Fruit fly (Drosophila melanogaster) whole organism, embryonic: ENCODE results near the gene Shmt.
A peak's percentile ranks its signal among the peaks of the same experiment; 100 is the strongest.

Source experiments
- ATbp ChIP-seq: fragments of 200-800 bp; sonication (Bioruptor generic); optimal IDR thresholded peaks from 2 replicates; lab custom pipeline; 2017; ENCODE audit warnings: missing biosample characterization, mild to moderate bottlenecking, missing genetic modification characterization, missing genetic modification reagents
- Aef1 ChIP-seq: fragments of 200-800 bp; sonication (Bioruptor generic); IDR thresholded peaks from 3 replicates; pipeline ENCODE4 v1.3.6; 2022; ENCODE audit warnings: missing biosample characterization, missing genetic modification characterization
- CG10654 ChIP-seq: fragments of 200-800 bp; sonication (Bioruptor generic); optimal IDR thresholded peaks from 2 replicates; lab custom pipeline; 2016; ENCODE audit warnings: missing biosample characterization, missing genetic modification characterization
- CG10959 ChIP-seq: fragments of 200-800 bp; sonication (Bioruptor generic); IDR thresholded peaks from 2 replicates; pipeline ENCODE4 v1.3.6; 2022; ENCODE audit warnings: missing biosample characterization, missing genetic modification characterization
- CG13287 ChIP-seq: fragments of 200-800 bp; sonication (Bioruptor generic); IDR thresholded peaks from 2 replicates; pipeline ENCODE4 v1.3.6; 2022; ENCODE audit warnings: missing biosample characterization, missing genetic modification characterization; ENCODE audit not compliant: partially characterized antibody
- CG14667 ChIP-seq: fragments of 200-800 bp; sonication (Bioruptor generic); IDR thresholded peaks from 2 replicates; pipeline ENCODE4 v1.3.6; 2022; ENCODE audit warnings: missing biosample characterization, missing genetic modification characterization
- CG14965 ChIP-seq: fragments of 200-800 bp; sonication (Bioruptor generic); optimal IDR thresholded peaks from 2 replicates; lab custom pipeline; 2016; ENCODE audit warnings: missing biosample characterization, missing genetic modification characterization, borderline replicate concordance
- CG17829 ChIP-seq: fragments of 200-800 bp; optimal IDR thresholded peaks from 2 replicates; lab custom pipeline; 2019; ENCODE audit warnings: missing biosample characterization, mild to moderate bottlenecking, missing genetic modification characterization, moderate library complexity
- CG18764 ChIP-seq: fragments of 200-800 bp; sonication (Bioruptor generic); optimal IDR thresholded peaks from 3 replicates; lab custom pipeline; 2016; ENCODE audit warnings: missing biosample characterization, missing genetic modification characterization
- CG2116 ChIP-seq: fragments of 200-800 bp; sonication (Bioruptor generic); optimal IDR thresholded peaks from 3 replicates; lab custom pipeline; 2018; ENCODE audit warnings: missing biosample characterization, mild to moderate bottlenecking, missing genetic modification characterization
- CG2202 ChIP-seq: fragments of 200-800 bp; sonication (Bioruptor generic); optimal IDR thresholded peaks from 2 replicates; lab custom pipeline; 2018; ENCODE audit warnings: missing biosample characterization, mild to moderate bottlenecking, missing genetic modification characterization
- CG30020 ChIP-seq: fragments of 200-800 bp; optimal IDR thresholded peaks from 2 replicates; lab custom pipeline; 2019; ENCODE audit warnings: missing biosample characterization, mild to moderate bottlenecking, missing genetic modification characterization, moderate library complexity
- CG4282 ChIP-seq: fragments of 200-800 bp; sonication (Bioruptor generic); optimal IDR thresholded peaks from 2 replicates; lab custom pipeline; 2016; ENCODE audit warnings: missing biosample characterization, missing genetic modification characterization
- CG4328 ChIP-seq: fragments of 200-800 bp; sonication (Bioruptor generic); optimal IDR thresholded peaks from 3 replicates; lab custom pipeline; 2017; ENCODE audit warnings: missing biosample characterization, missing genetic modification reagents, missing genetic modification characterization
- CG6791 ChIP-seq: fragments of 200-800 bp; sonication (Bioruptor generic); IDR thresholded peaks from 3 replicates; pipeline ENCODE4 v1.3.6; 2022; ENCODE audit warnings: missing biosample characterization, missing genetic modification characterization; ENCODE audit not compliant: partially characterized antibody
- CG7963 ChIP-seq: fragments of 200-800 bp; sonication (Bioruptor generic); IDR thresholded peaks from 3 replicates; pipeline ENCODE4 v1.3.6; 2022; ENCODE audit warnings: missing biosample characterization, missing genetic modification characterization; ENCODE audit not compliant: partially characterized antibody
- CG8924 ChIP-seq: fragments of 200-800 bp; optimal IDR thresholded peaks from 3 replicates; lab custom pipeline; 2019; ENCODE audit warnings: missing biosample characterization, mild to moderate bottlenecking, missing genetic modification characterization, moderate library complexity
- Chrac-16 ChIP-seq: fragments of 200-800 bp; sonication (Bioruptor generic); optimal IDR thresholded peaks from 3 replicates; lab custom pipeline; 2016; ENCODE audit warnings: missing biosample characterization, missing genetic modification characterization
- Dek ChIP-seq: fragments of 200-800 bp; sonication (Bioruptor generic); optimal IDR thresholded peaks from 3 replicates; lab custom pipeline; 2019; ENCODE audit warnings: missing biosample characterization, mild to moderate bottlenecking, missing genetic modification characterization, moderate library complexity
- Dll ChIP-seq: fragments of 200-800 bp; sonication (Bioruptor generic); IDR thresholded peaks from 4 replicates; pipeline ENCODE4 v1.3.6; 2022; ENCODE audit warnings: missing biosample characterization, missing genetic modification characterization; ENCODE audit not compliant: partially characterized antibody
- Fer1 ChIP-seq: fragments of 200-800 bp; sonication (Bioruptor generic); optimal IDR thresholded peaks from 2 replicates; lab custom pipeline; 2017; ENCODE audit warnings: missing biosample characterization, mild to moderate bottlenecking, missing genetic modification characterization
- HLH3B ChIP-seq: fragments of 200-800 bp; sonication (Bioruptor generic); IDR thresholded peaks from 2 replicates; pipeline ENCODE4 v1.3.6; 2022; ENCODE audit warnings: missing biosample characterization, missing genetic modification characterization
- HmgZ ChIP-seq: fragments of 200-800 bp; sonication (Bioruptor generic); optimal IDR thresholded peaks from 2 replicates; lab custom pipeline; 2018; ENCODE audit warnings: missing biosample characterization, mild to moderate bottlenecking, missing genetic modification characterization
- Hr3 ChIP-seq: fragments of 200-800 bp; sonication (Bioruptor generic); optimal IDR thresholded peaks from 3 replicates; lab custom pipeline; 2016; ENCODE audit warnings: missing biosample characterization, missing genetic modification characterization
- Hr39 ChIP-seq: fragments of >200 bp; optimal IDR thresholded peaks from 2 replicates; lab custom pipeline; 2017
- Kr ChIP-seq: fragments of 200-800 bp; sonication (Bioruptor generic); optimal IDR thresholded peaks from 2 replicates; lab custom pipeline; 2017; ENCODE audit warnings: missing biosample characterization, mild to moderate bottlenecking, missing genetic modification characterization
- Oli ChIP-seq: fragments of 200-800 bp; sonication (Bioruptor generic); optimal IDR thresholded peaks from 2 replicates; lab custom pipeline; 2018; ENCODE audit warnings: missing biosample characterization, mild to moderate bottlenecking, missing genetic modification characterization, moderate library complexity
- Usf ChIP-seq: fragments of 200-800 bp; sonication (Bioruptor generic); optimal IDR thresholded peaks from 2 replicates; lab custom pipeline; 2017; ENCODE audit warnings: missing genotype, missing biosample characterization, missing genetic modification characterization
- Xrp1 ChIP-seq: fragments of 200-800 bp; sonication (Bioruptor generic); IDR thresholded peaks from 2 replicates; pipeline ENCODE4 v1.3.6; 2022; ENCODE audit warnings: missing biosample characterization, missing genetic modification characterization
- amos ChIP-seq: fragments of 200-800 bp; sonication (Bioruptor generic); IDR thresholded peaks from 2 replicates; pipeline ENCODE4 v1.3.6; 2022; ENCODE audit warnings: missing biosample characterization, missing genetic modification characterization; ENCODE audit not compliant: partially characterized antibody
- bowl ChIP-seq: fragments of 200-800 bp; sonication (Bioruptor generic); IDR thresholded peaks from 2 replicates; pipeline ENCODE4 v1.3.6; 2022; ENCODE audit warnings: missing biosample characterization, missing genetic modification characterization
- crp ChIP-seq, 2 experiments: fragments of 200-800 bp; sonication (Bioruptor generic); optimal IDR thresholded peaks; 2 replicates in 1 of 2; 3 replicates in 1 of 2; lab custom pipeline; 2017; ENCODE audit warnings: missing biosample characterization in 2 of 2, missing genetic modification characterization in 2 of 2, mild to moderate bottlenecking in 1 of 2, moderate library complexity in 1 of 2
- da ChIP-seq: fragments of 200-800 bp; sonication (Bioruptor generic); optimal IDR thresholded peaks from 2 replicates; lab custom pipeline; 2016; ENCODE audit warnings: missing biosample characterization, missing genetic modification characterization
- dimm ChIP-seq: fragments of 200-800 bp; sonication (Bioruptor generic); IDR thresholded peaks from 2 replicates; pipeline ENCODE4 v1.3.6; 2022; ENCODE audit warnings: missing biosample characterization, missing genetic modification characterization
- dmrt11E ChIP-seq: fragments of 200-800 bp; sonication (Bioruptor generic); optimal IDR thresholded peaks from 3 replicates; lab custom pipeline; 2018; ENCODE audit warnings: missing biosample characterization, mild to moderate bottlenecking, missing genetic modification characterization, moderate library complexity
- fd102C ChIP-seq: fragments of 200-800 bp; sonication (Bioruptor generic); optimal IDR thresholded peaks from 2 replicates; lab custom pipeline; 2018; ENCODE audit warnings: missing biosample characterization, mild to moderate bottlenecking, missing genetic modification characterization, moderate library complexity
- ftz-f1 ChIP-seq: fragments of 200-800 bp; sonication (Bioruptor generic); optimal IDR thresholded peaks from 2 replicates; lab custom pipeline; 2016; ENCODE audit warnings: missing biosample characterization, missing genetic modification characterization
- gcm2 ChIP-seq: fragments of 200-800 bp; sonication (Bioruptor generic); optimal IDR thresholded peaks from 2 replicates; lab custom pipeline; 2016; ENCODE audit warnings: missing biosample characterization, missing genetic modification characterization
- lov ChIP-seq, 2 experiments: fragments of 200-800 bp in 1 of 2; fragments of >200 bp in 1 of 2; sonication (Bioruptor generic) in 1 of 2; IDR thresholded peaks in 1 of 2; optimal IDR thresholded peaks in 1 of 2; 2 replicates in 1 of 2; 3 replicates in 1 of 2; pipeline versions ENCODE4 v1.3.6 to Lab custom; 2017 to 2022; ENCODE audit warnings: missing biosample characterization in 1 of 2, missing genetic modification characterization in 1 of 2
- mld ChIP-seq: fragments of 200-800 bp; sonication (Bioruptor generic); IDR thresholded peaks from 3 replicates; pipeline ENCODE4 v1.3.6; 2022; ENCODE audit warnings: missing biosample characterization, missing genetic modification characterization; ENCODE audit not compliant: partially characterized antibody
- pzg ChIP-seq: fragments of 200-800 bp; sonication (Bioruptor generic); optimal IDR thresholded peaks from 3 replicates; lab custom pipeline; 2018; ENCODE audit warnings: missing biosample characterization, mild to moderate bottlenecking, missing genetic modification characterization, moderate library complexity
- run ChIP-seq: fragments of 200-800 bp; sonication (Bioruptor generic); optimal IDR thresholded peaks from 3 replicates; lab custom pipeline; 2018; ENCODE audit warnings: missing biosample characterization, mild to moderate bottlenecking, missing genetic modification characterization
- sim ChIP-seq: fragments of 200-800 bp; sonication (Bioruptor generic); IDR thresholded peaks from 2 replicates; pipeline ENCODE4 v1.3.6; 2022; ENCODE audit warnings: missing biosample characterization, missing genetic modification characterization
- slou ChIP-seq: fragments of 200-800 bp; sonication (Bioruptor generic); optimal IDR thresholded peaks from 3 replicates; lab custom pipeline; 2016; ENCODE audit warnings: missing biosample characterization, missing genetic modification characterization
- sob ChIP-seq: fragments of 200-800 bp; sonication (Bioruptor generic); IDR thresholded peaks from 2 replicates; pipeline ENCODE4 v1.3.6; 2022; ENCODE audit warnings: missing biosample characterization, missing genetic modification characterization
- tap ChIP-seq: fragments of 200-800 bp; optimal IDR thresholded peaks from 3 replicates; lab custom pipeline; 2019; ENCODE audit warnings: missing biosample characterization, mild to moderate bottlenecking, missing genetic modification characterization, moderate library complexity
- ttk ChIP-seq: fragments of 200-800 bp; sonication (Bioruptor generic); IDR thresholded peaks from 2 replicates; pipeline ENCODE4 v2.1.2; 2022; ENCODE audit warnings: missing biosample characterization, missing genetic modification characterization
- twi ChIP-seq: fragments of 200-800 bp; optimal IDR thresholded peaks from 2 replicates; lab custom pipeline; 2019; ENCODE audit warnings: missing biosample characterization, mild to moderate bottlenecking, missing genetic modification characterization, moderate library complexity
- yki ChIP-seq: fragments of >200 bp; optimal IDR thresholded peaks from 3 replicates; lab custom pipeline; 2018

The Shmt gene

DNA sequence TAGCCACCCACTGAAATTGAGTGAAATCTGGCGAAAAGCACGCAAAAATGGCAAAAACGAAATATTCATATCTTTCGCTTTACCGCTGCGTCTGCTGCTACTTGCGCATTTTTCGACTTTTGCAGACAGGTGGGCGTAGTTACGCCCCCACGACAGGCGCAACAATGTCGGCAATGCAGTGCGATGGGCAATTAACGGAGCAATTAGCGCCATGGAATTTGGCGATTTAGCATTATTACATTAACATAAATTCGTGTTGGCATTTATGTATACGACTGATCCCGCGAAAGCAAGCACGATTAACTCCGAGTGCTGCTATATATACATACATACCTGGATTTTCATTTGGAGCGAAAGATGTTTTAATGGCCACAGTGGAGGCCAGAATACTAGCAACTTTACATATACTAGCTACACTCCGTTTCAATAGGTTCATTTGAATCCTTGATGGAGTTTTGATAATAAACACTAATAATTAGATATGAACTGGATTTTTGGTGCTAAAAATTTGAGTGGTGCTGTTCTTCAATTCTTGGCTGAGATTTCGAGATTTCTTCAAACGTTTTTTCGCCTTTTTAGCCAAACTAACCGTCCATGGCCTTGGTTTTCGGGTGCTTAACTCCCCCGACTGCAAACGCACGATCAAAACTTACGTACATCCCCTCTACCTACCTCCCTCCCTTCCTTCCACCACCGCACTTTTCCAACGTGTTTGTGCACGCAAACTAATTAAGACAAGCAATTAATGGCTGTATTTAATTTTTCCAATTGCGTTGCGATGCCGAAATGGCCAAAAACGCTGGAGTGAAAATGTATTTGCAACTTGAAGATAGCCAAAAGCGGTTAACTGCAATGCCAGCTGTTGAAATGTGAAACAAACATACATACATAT lies 19.5 kb downstream of the Shmt start (continued):
- no peak for TF ChIP-seq Chrac-16 (GFP tag; lab: Kevin White, UChicago)
- TF ChIP-seq fd102C (GFP tag; lab: Kevin White, UChicago): no peak
- no peak for TF ChIP-seq Usf (GFP tag; lab: Kevin White, UChicago)
- no peak for TF ChIP-seq CG13287 (GFP tag; lab: Robert Waterston, UW)
- no peak for TF ChIP-seq HmgZ (tag; lab: Kevin White, UChicago)
- no peak for TF ChIP-seq CG30020
- peak; percentile 33; the same call in 1 of the 2 replicates for TF ChIP-seq Xrp1
- no peak for TF ChIP-seq CG6791 (GFP tag; lab: Robert Waterston, UW)
- no peak for TF ChIP-seq dimm (GFP tag; lab: Robert Waterston, UW)
- TF ChIP-seq pzg: no peak
- TF ChIP-seq Kr (GFP tag; lab: Kevin White, UChicago): no peak
- TF ChIP-seq twi: no peak
- TF ChIP-seq dmrt11E (tag; lab: Kevin White, UChicago): peak; percentile 1
- TF ChIP-seq CG2116: no peak
- TF ChIP-seq Dll (GFP tag; lab: Robert Waterston, UW): no peak
- TF ChIP-seq Aef1: peak; percentile 26; the same call in 1 of the 3 replicates
- TF ChIP-seq yki (lab: Kevin White, UChicago): no peak
- TF ChIP-seq slou (GFP tag; lab: Kevin White, UChicago): no peak
- TF ChIP-seq CG17829 (tag; lab: Kevin White, UChicago): no peak
- no peak for TF ChIP-seq Oli (tag; lab: Kevin White, UChicago)
- TF ChIP-seq Fer1 (GFP tag; lab: Kevin White, UChicago): no peak
- no peak for TF ChIP-seq lov (optimal IDR thresholded peaks at IDR 0.05; lab: Kevin White, UChicago)
- TF ChIP-seq lov (GFP tag; IDR thresholded peaks at IDR 0.05; lab: Robert Waterston, UW): no peak
- no peak for TF ChIP-seq sim (GFP tag; lab: Robert Waterston, UW)
- no peak for TF ChIP-seq Hr39 (lab: Kevin White, UChicago)
- no peak for TF ChIP-seq crp (GFP tag; optimal IDR thresholded peaks at IDR 0.05; lab: Kevin White, UChicago)
- no peak for TF ChIP-seq gcm2
- peak; percentile 9 for TF ChIP-seq tap (tag; lab: Kevin White, UChicago)
- TF ChIP-seq amos (GFP tag; lab: Robert Waterston, UW): no peak
- TF ChIP-seq da (GFP tag; lab: Kevin White, UChicago): no peak
- no peak for TF ChIP-seq CG10654 (GFP tag; lab: Kevin White, UChicago)
- TF ChIP-seq ftz-f1 (GFP tag; lab: Kevin White, UChicago): no peak
- no peak for TF ChIP-seq mld
- no peak for TF ChIP-seq CG14965 (GFP tag; lab: Kevin White, UChicago)
- no peak for TF ChIP-seq CG2202 (tag; lab: Kevin White, UChicago)
- TF ChIP-seq bowl (GFP tag; lab: Robert Waterston, UW): no peak
- TF ChIP-seq CG8924: no peak
- no peak for TF ChIP-seq CG7963 (GFP tag; lab: Robert Waterston, UW)
- TF ChIP-seq CG14667 (GFP tag; lab: Robert Waterston, UW): no peak
- no peak for TF ChIP-seq Dek (tag; lab: Kevin White, UChicago)
- TF ChIP-seq CG18764 (GFP tag; lab: Kevin White, UChicago): no peak
- no peak for TF ChIP-seq Hr3 (GFP tag; lab: Kevin White, UChicago)
- TF ChIP-seq HLH3B (GFP tag; lab: Robert Waterston, UW): peak; percentile 51; the same call in 1 of the 2 replicates
- no peak for TF ChIP-seq ATbp (GFP tag; lab: Kevin White, UChicago)
- TF ChIP-seq CG10959: 0 out of 2 replicates have a peak, but pooled peaks have one; percentile 10
- TF ChIP-seq sob: no peak
- no peak for TF ChIP-seq CG4282 (GFP tag; lab: Kevin White, UChicago)
- TF ChIP-seq CG4328: no peak
- 0 out of 2 replicates have a peak, but pooled peaks have one; percentile 33 for TF ChIP-seq ttk (GFP tag; lab: Robert Waterston, UW)
- TF ChIP-seq run: no peak
